Fruit fly (Drosophila melanogaster): ENCODE data around the gene Rbp.

DNA sequence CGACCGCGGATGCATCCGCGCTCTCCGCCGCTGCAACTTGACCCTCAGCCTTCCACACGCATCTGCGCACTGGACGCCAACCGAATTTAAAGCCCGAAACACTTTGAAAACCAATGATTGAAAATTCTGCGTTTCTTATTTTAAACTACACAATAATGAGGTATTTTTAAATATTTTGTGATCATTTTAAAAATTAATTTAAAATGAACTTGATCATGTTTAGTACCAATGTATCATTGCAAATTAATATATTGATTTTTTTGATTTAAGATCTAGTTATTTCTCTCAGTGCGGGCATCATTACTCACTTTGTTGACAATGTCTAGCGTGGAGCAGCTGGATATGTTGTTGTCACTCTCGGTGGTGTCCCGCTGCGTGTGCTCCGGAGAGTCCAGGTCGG, 7.6 kb upstream of the Rbp start:
- TF ChIP-seq CTCF (optimal IDR thresholded peaks at IDR 0.05) (no peak), CG8478 (optimal IDR thresholded peaks at IDR 0.05) (no peak)
